Worm (Caenorhabditis elegans) whole organism, young adult: ENCODE measurements around the gene Y51A2B.6.

Experiments used
- C17E4.6 ChIP-seq: fragments of 200-800 bp; sonication (Bioruptor generic); IDR thresholded peaks from 2 replicates; pipeline ENCODE4 v1.3.6; 2022; ENCODE audit warnings: missing genetic modification reagents, missing genetic modification characterization, missing compliant biosample characterization
- F55B11.4 ChIP-seq: sonication (generic microtip); optimal IDR thresholded peaks from 2 replicates; lab custom pipeline; 2016; ENCODE audit warnings: missing compliant biosample characterization, missing genetic modification characterization, borderline replicate concordance; ENCODE audit not compliant: insufficient read depth
- F57C9.4 ChIP-seq: sonication (generic microtip); optimal IDR thresholded peaks from 2 replicates; lab custom pipeline; 2017; ENCODE audit warnings: mild to moderate bottlenecking, missing genetic modification characterization, missing compliant biosample characterization
- K12H6.12 ChIP-seq: fragments of 200-800 bp; sonication (Bioruptor generic); optimal IDR thresholded peaks from 2 replicates; lab custom pipeline; 2018; ENCODE audit warnings: mild to moderate bottlenecking, missing genetic modification characterization, missing compliant biosample characterization
- Y53F4B.3 ChIP-seq: fragments of 200-800 bp; sonication (Bioruptor generic); IDR thresholded peaks from 2 replicates; pipeline ENCODE4 v1.3.6; 2022; ENCODE audit warnings: missing genetic modification reagents, missing genetic modification characterization, missing compliant biosample characterization
- aptf-3 ChIP-seq: fragments of 200-800 bp; sonication (Bioruptor generic); IDR thresholded peaks from 2 replicates; pipeline ENCODE4 v1.3.6; 2022; ENCODE audit warnings: missing genetic modification characterization, missing compliant biosample characterization
- athp-1 ChIP-seq: sonication (generic microtip); optimal IDR thresholded peaks from 2 replicates; lab custom pipeline; 2017; ENCODE audit warnings: mild to moderate bottlenecking, missing genetic modification characterization, missing compliant biosample characterization
- attf-3 ChIP-seq: fragments of 200-800 bp; sonication (Bioruptor generic); conservative IDR thresholded peaks from 2 replicates; pipeline ENCODE4 v1.3.6; 2022; ENCODE audit warnings: missing genetic modification reagents, missing genetic modification characterization, missing compliant biosample characterization
- ccch-3 ChIP-seq: fragments of 200-800 bp; sonication (Bioruptor generic); optimal IDR thresholded peaks from 2 replicates; lab custom pipeline; 2018; ENCODE audit warnings: mild to moderate bottlenecking, missing genetic modification characterization, missing compliant biosample characterization
- cebp-2 ChIP-seq: fragments of 200-800 bp; sonication (Bioruptor generic); IDR thresholded peaks from 2 replicates; pipeline ENCODE4 v1.3.6; 2022; ENCODE audit warnings: missing genetic modification characterization, missing compliant biosample characterization
- ceh-27 ChIP-seq: fragments of 200-800 bp; sonication (Bioruptor generic); optimal IDR thresholded peaks from 2 replicates; lab custom pipeline; 2018; ENCODE audit warnings: mild to moderate bottlenecking, missing genetic modification characterization, moderate library complexity, missing compliant biosample characterization
- ceh-40 ChIP-seq: fragments of 200-800 bp; sonication (Bioruptor generic); IDR thresholded peaks from 2 replicates; pipeline ENCODE4 v1.3.6; 2022; ENCODE audit warnings: missing genetic modification characterization, missing compliant biosample characterization
- ceh-58 ChIP-seq: fragments of 200-800 bp; sonication (Bioruptor generic); IDR thresholded peaks from 2 replicates; pipeline ENCODE4 v1.3.6; 2022; ENCODE audit warnings: missing genetic modification characterization, missing compliant biosample characterization
- ceh-91 ChIP-seq: fragments of 200-800 bp; sonication (Bioruptor generic); IDR thresholded peaks from 2 replicates; pipeline ENCODE4 v1.3.6; 2022; ENCODE audit warnings: missing genetic modification reagents, missing genetic modification characterization, missing compliant biosample characterization
- die-1 ChIP-seq: sonication (generic microtip); optimal IDR thresholded peaks from 2 replicates; lab custom pipeline; 2016; ENCODE audit warnings: missing genotype, mild to moderate bottlenecking, missing genetic modification characterization, missing compliant biosample characterization
- egrh-3 ChIP-seq: fragments of 200-800 bp; sonication (Bioruptor generic); IDR thresholded peaks from 2 replicates; pipeline ENCODE4 v1.3.6; 2022; ENCODE audit warnings: missing genetic modification reagents, missing genetic modification characterization, missing compliant biosample characterization
- him-1 ChIP-seq: sonication (generic microtip); optimal IDR thresholded peaks from 2 replicates; lab custom pipeline; 2016; ENCODE audit warnings: missing genotype, missing genetic modification reagents, missing genetic modification characterization, missing compliant biosample characterization
- hlh-26 ChIP-seq: fragments of 200-800 bp; sonication (Bioruptor generic); conservative IDR thresholded peaks from 2 replicates; pipeline ENCODE4 v1.3.6; 2022; ENCODE audit warnings: missing genetic modification reagents, missing genetic modification characterization, missing compliant biosample characterization
- lag-1 ChIP-seq: fragments of 200-800 bp; sonication (Bioruptor generic); IDR thresholded peaks from 2 replicates; pipeline ENCODE4 v1.3.6; 2022; ENCODE audit warnings: missing genetic modification reagents, missing genetic modification characterization, missing compliant biosample characterization
- let-607 ChIP-seq, 2 experiments: fragments of 200-800 bp in 1 of 2; sonication (Bioruptor generic) in 1 of 2; sonication (generic microtip) in 1 of 2; optimal IDR thresholded peaks; 2 replicates each; lab custom pipeline; 2016 to 2018; ENCODE audit warnings: mild to moderate bottlenecking in 2 of 2, missing compliant biosample characterization in 2 of 2, missing genetic modification characterization in 2 of 2, moderate library complexity in 2 of 2, missing genotype in 1 of 2
- lin-40 ChIP-seq: sonication (generic microtip); optimal IDR thresholded peaks from 2 replicates; lab custom pipeline; 2016; ENCODE audit warnings: missing genetic modification characterization, mild to moderate bottlenecking, missing compliant biosample characterization, missing genotype, missing genetic modification reagents
- madf-8 ChIP-seq: fragments of 200-800 bp; sonication (Bioruptor generic); conservative IDR thresholded peaks from 2 replicates; pipeline ENCODE4 v1.3.6; 2022; ENCODE audit warnings: missing genetic modification reagents, missing genetic modification characterization, missing compliant biosample characterization
- mcd-1 ChIP-seq: fragments of 200-800 bp; sonication (Bioruptor generic); IDR thresholded peaks from 2 replicates; pipeline ENCODE4 v1.3.6; 2022; ENCODE audit warnings: missing genetic modification reagents, missing genetic modification characterization, missing compliant biosample characterization
- mes-4 ChIP-seq: sonication (generic microtip); optimal IDR thresholded peaks from 2 replicates; lab custom pipeline; 2016; ENCODE audit warnings: missing genotype, missing genetic modification characterization, missing compliant biosample characterization
- nfya-1 ChIP-seq: sonication (generic microtip); optimal IDR thresholded peaks from 2 replicates; lab custom pipeline; 2017; ENCODE audit warnings: antibody characterized with exemption, missing compliant biosample characterization, missing genetic modification characterization, borderline replicate concordance; ENCODE audit not compliant: insufficient read depth
- nhr-90 ChIP-seq: sonication (generic microtip); optimal IDR thresholded peaks from 2 replicates; lab custom pipeline; 2016; ENCODE audit warnings: missing genotype, mild to moderate bottlenecking, missing genetic modification characterization, missing compliant biosample characterization
- pbrm-1 ChIP-seq: fragments of 200-800 bp; sonication (Bioruptor generic); IDR thresholded peaks from 2 replicates; pipeline ENCODE4 v1.3.6; 2022; ENCODE audit warnings: missing genetic modification reagents, missing genetic modification characterization, missing compliant biosample characterization
- sea-2 ChIP-seq: fragments of 200-800 bp; sonication (Bioruptor generic); IDR thresholded peaks from 2 replicates; pipeline ENCODE4 v1.3.6; 2022; ENCODE audit warnings: missing genetic modification characterization, missing compliant biosample characterization
- tbp1 ChIP-seq: fragments of 200-800 bp; sonication (Bioruptor generic); optimal IDR thresholded peaks from 2 replicates; lab custom pipeline; 2018; ENCODE audit warnings: mild to moderate bottlenecking, missing genetic modification characterization, missing compliant biosample characterization
- ztf-18 ChIP-seq: sonication (generic microtip); optimal IDR thresholded peaks from 2 replicates; lab custom pipeline; 2016; ENCODE audit warnings: missing genotype, mild to moderate bottlenecking, missing genetic modification characterization, missing compliant biosample characterization
- ztf-26 ChIP-seq: sonication (generic microtip); optimal IDR thresholded peaks from 2 replicates; lab custom pipeline; 2017; ENCODE audit warnings: missing genetic modification characterization, missing compliant biosample characterization

Y51A2B.6 gene

DNA sequence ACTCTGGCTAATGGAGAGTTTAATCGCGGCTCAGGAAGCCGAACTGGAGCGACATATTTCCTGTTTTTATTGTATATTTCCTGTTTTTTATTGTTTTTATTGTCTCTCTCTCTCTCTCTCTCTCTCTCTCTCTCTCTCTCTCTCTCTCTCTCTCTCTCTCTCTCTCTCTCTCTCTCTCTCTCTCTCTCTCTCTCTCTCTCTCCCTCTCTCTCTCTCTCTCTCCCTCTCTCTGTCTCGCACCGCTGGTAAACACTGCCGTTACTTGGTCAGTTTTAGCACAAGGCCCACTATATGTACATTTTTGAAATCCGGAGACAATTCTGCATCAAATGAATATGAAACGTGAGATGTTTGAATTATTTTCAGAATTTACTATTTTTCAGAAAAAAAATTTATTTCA is 36.7 kb upstream of the Y51A2B.6 start (continued):
- TF ChIP-seq nfya-1 (tag; lab: Kevin White, UChicago) (no peak), aptf-3 (GFP tag; lab: Robert Waterston, UW) (no peak), ceh-58 (GFP tag; lab: Robert Waterston, UW) (no peak), lin-40 (tag; lab: Kevin White, UChicago) (no peak)
- TF ChIP-seq, all 124 proteins: peak for 2

DNA sequence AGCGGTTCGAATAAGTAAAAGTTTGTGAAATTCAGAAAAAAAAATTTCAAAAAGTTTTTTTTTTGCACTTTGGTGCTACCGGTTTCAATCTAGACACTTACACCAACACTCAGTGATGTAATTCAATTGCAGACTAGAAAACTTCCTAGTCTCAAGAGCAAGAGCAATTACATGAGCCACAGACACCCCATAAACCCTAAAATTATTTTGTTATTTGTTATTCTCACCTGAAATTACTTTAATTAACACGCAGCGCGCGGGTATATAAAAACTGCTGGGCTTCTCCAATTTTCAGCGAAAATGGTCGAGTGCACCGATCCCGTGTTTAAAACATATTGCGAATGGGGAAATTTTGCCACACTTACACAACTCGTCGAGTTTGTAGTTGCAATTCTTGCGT is 32.2 kb upstream of the Y51A2B.6 start, which contains the start of gene srw-83:
Gene srw-83 (plus strand): TSS at position 301 of the 400 bp plus-strand sequence.
- TF ChIP-seq mes-4 (tag; lab: Kevin White, UChicago) (no peak), F55B11.4 (tag; lab: Kevin White, UChicago) (no peak), let-607 (tag; optimal IDR thresholded peaks at IDR 0.05; lab: Kevin White, UChicago) (no peak), ceh-40 (GFP tag; lab: Robert Waterston, UW) (no peak), attf-3 (no peak), athp-1 (tag; lab: Kevin White, UChicago) (no peak), F57C9.4 (tag; lab: Kevin White, UChicago) (no peak), Y53F4B.3 (GFP tag; lab: Robert Waterston, UW) (no peak), tbp1 (no peak), pbrm-1 (GFP tag; lab: Robert Waterston, UW) (no peak), cebp-2 (GFP tag; lab: Robert Waterston, UW) (no peak), egrh-3 (GFP tag; lab: Robert Waterston, UW) (no peak), ceh-91 (no peak)

DNA sequence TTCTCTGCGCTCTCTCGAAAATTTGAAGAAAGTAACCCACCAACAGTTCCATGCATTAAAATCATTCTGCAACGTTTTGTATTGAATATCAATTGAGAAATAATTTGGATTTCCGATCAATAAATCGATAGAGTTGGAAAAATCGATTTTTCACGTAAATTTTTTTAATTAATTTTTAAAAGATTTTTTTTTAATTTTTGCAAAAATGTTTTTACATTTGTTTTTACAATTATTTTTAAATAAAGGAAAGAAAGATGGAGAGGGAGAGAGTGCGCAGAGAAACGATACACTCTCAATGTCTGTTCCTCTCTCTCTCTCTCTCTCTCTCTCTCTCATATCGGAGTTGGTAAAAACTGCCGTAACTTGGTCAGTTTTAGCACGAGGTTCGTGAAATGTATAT is 31.4 kb upstream of the Y51A2B.6 start, which contains the start of gene ZK262.19:
Gene ZK262.19 (minus strand): TSS at position 101 of the 400 bp plus-strand sequence.
- TF ChIP-seq hlh-26 (GFP tag; lab: Robert Waterston, UW), result no peak
- no peak for TF ChIP-seq ccch-3 (GFP tag; lab: Kevin White, UChicago)
- TF ChIP-seq C17E4.6 (GFP tag; lab: Robert Waterston, UW), result no peak
- no peak for TF ChIP-seq athp-1 (tag; lab: Kevin White, UChicago)
- no peak for TF ChIP-seq sea-2 (GFP tag; lab: Robert Waterston, UW)
- TF ChIP-seq ceh-27, result no peak
- no peak for TF ChIP-seq ztf-18 (tag; lab: Kevin White, UChicago)
- TF ChIP-seq him-1 (tag; lab: Kevin White, UChicago), result no peak

DNA sequence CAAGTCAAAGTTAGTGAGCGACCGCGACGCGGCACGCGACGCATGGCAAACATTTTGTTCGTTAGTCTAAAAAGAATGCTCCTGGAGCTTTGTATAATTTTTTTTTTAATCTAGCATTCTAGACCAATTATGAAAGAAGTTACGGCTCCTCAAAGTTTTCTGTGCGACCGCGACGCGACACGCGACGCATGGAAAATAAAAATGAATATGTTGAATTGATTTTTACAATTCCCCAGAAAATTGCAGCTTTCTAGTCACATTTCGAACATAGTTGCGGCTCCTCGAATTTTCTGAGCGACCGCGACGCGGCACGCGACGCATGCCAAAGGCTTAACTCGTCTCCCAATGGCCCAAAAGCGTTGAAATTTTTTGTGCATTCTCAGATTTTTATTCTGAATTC is 30.4 kb upstream of the Y51A2B.6 start, which contains the start of gene ZK262.4:
Gene ZK262.4 (minus strand): TSS at position 101 of the 400 bp plus-strand sequence.
- TF ChIP-seq mcd-1 (GFP tag; lab: Robert Waterston, UW) (no peak), ztf-18 (tag; lab: Kevin White, UChicago) (no peak), him-1 (tag; lab: Kevin White, UChicago) (no peak)

DNA sequence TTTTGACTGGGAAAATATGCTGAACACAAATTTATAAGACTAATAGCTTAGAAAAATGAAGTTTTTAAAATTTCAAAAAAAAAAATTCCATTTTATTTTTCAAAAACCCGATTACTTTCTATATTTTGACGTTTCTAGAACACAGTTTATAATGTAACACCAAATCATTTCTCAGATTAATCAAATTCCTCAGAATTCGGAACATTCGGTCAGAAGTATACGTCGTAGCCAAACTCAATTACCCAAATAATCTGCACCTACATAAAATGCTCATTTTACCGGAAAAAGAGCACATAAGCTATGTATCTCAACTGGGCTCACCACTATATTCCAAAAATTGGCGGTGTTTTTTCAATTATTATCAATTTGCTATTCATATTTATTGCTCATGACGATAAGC is 26.7 kb upstream of the Y51A2B.6 start, which contains the start of gene srj-26:
Gene srj-26 (plus strand): TSS at position 301 of the 400 bp plus-strand sequence.
- TF ChIP-seq ztf-26 (tag; lab: Kevin White, UChicago) (no peak), athp-1 (tag; lab: Kevin White, UChicago) (no peak), madf-8 (GFP tag; lab: Robert Waterston, UW) (no peak), nhr-90 (tag; lab: Kevin White, UChicago) (no peak), K12H6.12 (tag; lab: Kevin White, UChicago) (no peak), lag-1 (GFP tag; lab: Robert Waterston, UW) (no peak), ccch-3 (GFP tag; lab: Kevin White, UChicago) (no peak), die-1 (tag; lab: Kevin White, UChicago) (no peak)
